Worm (Caenorhabditis elegans): ENCODE measurements around the gene F08A7.1.

DNA sequence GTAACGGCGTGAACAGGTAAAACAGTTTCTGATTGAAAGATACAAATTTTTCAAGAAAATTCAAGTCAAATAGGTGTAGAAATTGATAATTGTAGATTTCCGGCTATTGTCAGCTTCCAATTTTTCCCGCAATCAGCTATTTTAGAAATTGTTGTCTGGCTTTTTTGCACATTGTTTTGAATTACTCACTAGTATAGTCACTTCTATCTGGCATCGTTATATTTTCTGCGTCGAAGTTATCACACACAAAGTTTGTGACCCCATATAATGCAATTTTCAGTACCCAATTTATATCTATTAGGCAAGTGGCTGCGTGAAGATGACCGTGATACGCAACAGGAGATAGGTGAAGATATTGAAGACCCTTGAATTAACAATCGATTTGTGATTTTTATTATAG is 5.2 kb upstream of the F08A7.1 start:
- TF ChIP-seq dao-5 (tag; optimal IDR thresholded peaks at IDR 0.05) (no peak), W03F9.2 (tag; optimal IDR thresholded peaks at IDR 0.05) (no peak)

Measured in whole organism, L4/young adult.